Worm (Caenorhabditis elegans): ENCODE results near the gene skpo-3.

Gene skpo-3

ce11 chrII:7238248-7238647, 7.4 kb upstream of the skpo-3 start, which contains the start of gene aqp-1:
TSS of gene aqp-1 (minus strand) at chrII:7238349.
- TF ChIP-seq nhr-80 (tag; optimal IDR thresholded peaks at IDR 0.05) (peak; percentile 81), tlf-1 (GFP tag; optimal IDR thresholded peaks at IDR 0.05) (peak; percentile 7), K11D2.4 (GFP tag; IDR thresholded peaks at IDR 0.05) (no peak), ztf-22 (GFP tag; optimal IDR thresholded peaks at IDR 0.05) (peak; percentile 32), F52B5.7 (tag; optimal IDR thresholded peaks at IDR 0.05) (no peak), let-607 (tag; optimal IDR thresholded peaks at IDR 0.05) (peak in 1 of 2 experiments; percentile 58), B0336.3 (GFP tag; IDR thresholded peaks at IDR 0.05) (0 out of 2 replicates have a peak, but pooled peaks have one; percentile 30), attf-5 (GFP tag; optimal IDR thresholded peaks at IDR 0.05) (peak; percentile 3), tbp1 (GFP tag; optimal IDR thresholded peaks at IDR 0.05) (peak; percentile 22)

ce11 chrII:7238791-7239190, 6.9 kb upstream of the skpo-3 start:
- no peak for TF ChIP-seq B0035.1 (tag; optimal IDR thresholded peaks at IDR 0.05)
- no peak for TF ChIP-seq snpc-3.4 (tag; optimal IDR thresholded peaks at IDR 0.05)
- no peak for TF ChIP-seq bed-1 (GFP tag; IDR thresholded peaks at IDR 0.05)
- no peak for TF ChIP-seq dpff-1 (tag; optimal IDR thresholded peaks at IDR 0.05)
- no peak for TF ChIP-seq let-526 (GFP tag; IDR thresholded peaks at IDR 0.05)
- TF ChIP-seq tbx-9 (tag; optimal IDR thresholded peaks at IDR 0.05; ENCODE audit: borderline replicate concordance), result no peak
- no peak for TF ChIP-seq unc-130 (GFP tag; optimal IDR thresholded peaks at IDR 0.05)
- no peak for TF ChIP-seq K11D2.4 (GFP tag; IDR thresholded peaks at IDR 0.05)
- TF ChIP-seq ceh-100 (GFP tag; IDR thresholded peaks at IDR 0.05), result no peak
- no peak for TF ChIP-seq Y56A3A.18 (GFP tag; IDR thresholded peaks at IDR 0.05)
- no peak for TF ChIP-seq snpc-1.3 (tag; optimal IDR thresholded peaks at IDR 0.05; ENCODE audit: insufficient read depth)
- no peak for TF ChIP-seq Y67H2A.10 (GFP tag; conservative IDR thresholded peaks at IDR 0.05)
- TF ChIP-seq die-1 (tag; optimal IDR thresholded peaks at IDR 0.05), result no peak
- no peak for TF ChIP-seq F10E7.11 (tag; optimal IDR thresholded peaks at IDR 0.05)
- TF ChIP-seq B0261.1 (tag; optimal IDR thresholded peaks at IDR 0.05), result no peak
- TF ChIP-seq F57A8.1 (GFP tag; optimal IDR thresholded peaks at IDR 0.05), result no peak
- TF ChIP-seq hlh-26 (GFP tag; conservative IDR thresholded peaks at IDR 0.05), result no peak
- TF ChIP-seq nhr-80 (tag; optimal IDR thresholded peaks at IDR 0.05), result no peak
- no peak for TF ChIP-seq madf-6 (GFP tag; IDR thresholded peaks at IDR 0.05)
- no peak for TF ChIP-seq T26A5.8 (tag; optimal IDR thresholded peaks at IDR 0.05)

- TF ChIP-seq T07F8.4 (tag; optimal IDR thresholded peaks at IDR 0.05), result no peak
These were observed 6.0 kb upstream of the skpo-3 start for ce11 chrII:7239705-7240104.

- TF ChIP-seq F55B11.4 (tag; optimal IDR thresholded peaks at IDR 0.05; ENCODE audit: borderline replicate concordance, insufficient read depth) (no peak), nhr-80 (tag; optimal IDR thresholded peaks at IDR 0.05) (peak; percentile 7), T07F8.4 (tag; optimal IDR thresholded peaks at IDR 0.05) (no peak)
These were observed 2.9 kb upstream of the skpo-3 start for ce11 chrII:7242754-7243153.

ce11 chrII:7251978-7252377, 6.3 kb downstream of the skpo-3 start, which contains the start of the genes prx-13 and ada-2:
TSS of gene prx-13 (minus strand) at chrII:7252015.
TSS of gene ada-2 (plus strand) at chrII:7252259.
- TF ChIP-seq nhr-80 (tag; optimal IDR thresholded peaks at IDR 0.05) (peak; percentile 62), snpc-4 (GFP tag; optimal IDR thresholded peaks at IDR 0.05) (no peak), snpc-4 (tag; optimal IDR thresholded peaks at IDR 0.05) (peak in 1 of 4 experiments; percentile 15), snpc-1.3 (tag; optimal IDR thresholded peaks at IDR 0.05; ENCODE audit: insufficient read depth) (no peak), F52B5.7 (tag; optimal IDR thresholded peaks at IDR 0.05) (no peak)

All from whole organism, young adult.